Worm (Caenorhabditis elegans) whole organism, early embryonic: ENCODE results near the gene srt-40.

Experiments
- B0310.2 ChIP-seq: sonication (generic microtip); optimal IDR thresholded peaks from 2 replicates; lab custom pipeline; 2016; ENCODE audit warnings: mild to moderate bottlenecking, missing genetic modification characterization, missing compliant biosample characterization
- ceh-13 ChIP-seq: fragments of 200-800 bp; sonication (Bioruptor generic); optimal IDR thresholded peaks from 2 replicates; lab custom pipeline; 2018; ENCODE audit warnings: mild to moderate bottlenecking, missing genetic modification characterization, missing compliant biosample characterization
- tbx-37 ChIP-seq: fragments of 200-800 bp; sonication (Bioruptor generic); conservative IDR thresholded peaks from 2 replicates; pipeline ENCODE4 v1.3.6; 2022; ENCODE audit warnings: missing genetic modification reagents, missing genetic modification characterization, missing compliant biosample characterization

- no peak for TF ChIP-seq B0310.2
- no peak for TF ChIP-seq ceh-13
- no peak for TF ChIP-seq tbx-37 (GFP tag; lab: Robert Waterston, UW)
Observed at ce11 chrV:2183162-2183561, 22.9 kb downstream of the srt-40 start, which contains the start of gene cyp-33C2.
